Worm (Caenorhabditis elegans) whole organism, late embryonic: ENCODE data around the gene tars-1.

Experiments used
- ama-1 ChIP-seq: fragments of 150-350 bp; optimal IDR thresholded peaks from 2 replicates; lab custom pipeline; 2014
- elt-4 ChIP-seq: sonication (generic microtip); optimal IDR thresholded peaks from 2 replicates; lab custom pipeline; 2016; ENCODE audit warnings: missing genetic modification characterization, missing compliant biosample characterization
- fax-1 ChIP-seq: sonication (generic microtip); optimal IDR thresholded peaks from 2 replicates; lab custom pipeline; 2016; ENCODE audit warnings: missing genotype, missing genetic modification characterization, missing compliant biosample characterization
- fkh-6 ChIP-seq: sonication (generic microtip); optimal IDR thresholded peaks from 2 replicates; lab custom pipeline; 2016; ENCODE audit warnings: missing genetic modification characterization, missing compliant biosample characterization
- lin-11 ChIP-seq: fragments of 200-800 bp; sonication (Bioruptor generic); optimal IDR thresholded peaks from 2 replicates; lab custom pipeline; 2018; ENCODE audit warnings: mild to moderate bottlenecking, missing genetic modification characterization, missing compliant biosample characterization
- npax-4 ChIP-seq: sonication (generic microtip); optimal IDR thresholded peaks from 2 replicates; lab custom pipeline; 2016; ENCODE audit warnings: missing genetic modification characterization, missing compliant biosample characterization
- pha-4 ChIP-seq: fragments of 150-350 bp; optimal IDR thresholded peaks from 2 replicates; lab custom pipeline; 2018; ENCODE audit warnings: missing biosample characterization, missing genetic modification reagents, missing genetic modification characterization
- pqm-1 ChIP-seq: sonication (generic microtip); optimal IDR thresholded peaks from 2 replicates; lab custom pipeline; 2016; ENCODE audit warnings: missing genetic modification characterization, missing compliant biosample characterization
- rnt-1 ChIP-seq: sonication (generic microtip); optimal IDR thresholded peaks from 2 replicates; lab custom pipeline; 2016; ENCODE audit warnings: missing genetic modification characterization, missing compliant biosample characterization
- syd-9 ChIP-seq: sonication (generic microtip); optimal IDR thresholded peaks from 2 replicates; lab custom pipeline; 2016; ENCODE audit warnings: mild to moderate bottlenecking, missing genetic modification characterization, moderate library complexity, missing compliant biosample characterization

ce11 chrII:11700200-11700599 is 4.7 kb upstream of the tars-1 start, which contains the start of gene inos-1:
- no peak for TF ChIP-seq pqm-1
- no peak for TF ChIP-seq ama-1 (lab: Kevin White, UChicago)
- TF ChIP-seq fax-1 (tag; lab: Kevin White, UChicago), result no peak
- TF ChIP-seq npax-4 (tag; lab: Kevin White, UChicago), result no peak
- no peak for TF ChIP-seq elt-4 (tag; lab: Kevin White, UChicago)
- TF ChIP-seq syd-9 (tag; lab: Kevin White, UChicago), result no peak
- no peak for TF ChIP-seq lin-11 (tag; lab: Kevin White, UChicago)
- no peak for TF ChIP-seq fkh-6
- TF ChIP-seq pha-4, result no peak
- TF ChIP-seq rnt-1, result no peak
